Worm (Caenorhabditis elegans) whole organism, L4/young adult: Measurements from ENCODE around the gene F10A3.4.

Experiments
- W03F9.2 ChIP-seq: fragments of 150-350 bp; optimal IDR thresholded peaks from 2 replicates; lab custom pipeline; 2014; ENCODE audit warnings: missing biosample characterization, missing genetic modification characterization
- dao-5 ChIP-seq: sonication (generic microtip); optimal IDR thresholded peaks from 2 replicates; lab custom pipeline; 2016; ENCODE audit warnings: missing genotype, missing genetic modification characterization, moderate library complexity, missing compliant biosample characterization
- him-1 ChIP-seq: sonication (generic microtip); optimal IDR thresholded peaks from 2 replicates; lab custom pipeline; 2016; ENCODE audit warnings: missing genotype, missing genetic modification reagents, missing genetic modification characterization, missing compliant biosample characterization

F10A3.4 gene

DNA sequence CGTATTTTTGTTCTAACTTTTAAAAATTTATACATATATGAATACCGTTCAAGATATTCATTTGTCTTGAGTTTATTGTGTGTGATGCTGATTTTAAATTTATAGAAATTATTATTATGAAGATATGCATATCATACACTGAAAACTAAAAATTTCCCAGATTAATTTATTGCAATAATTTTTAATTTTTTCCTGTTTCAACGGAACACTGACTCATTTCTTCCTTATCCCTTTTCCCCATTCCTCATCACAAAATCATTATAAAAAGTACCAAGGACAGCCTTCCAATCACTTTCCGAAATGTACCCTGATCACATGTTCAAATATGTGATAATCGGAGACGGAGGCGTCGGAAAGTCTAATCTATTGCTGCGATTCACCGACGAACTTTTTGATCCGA, 45.7 kb downstream of the F10A3.4 start, which contains the start of gene rabr-4:
Gene rabr-4, plus strand, starts transcription at position 301 of the 400 bp plus-strand sequence.
- no peak for TF ChIP-seq W03F9.2 (tag; lab: Kevin White, UChicago)
- TF ChIP-seq dao-5 (tag; lab: Kevin White, UChicago): no peak
- no peak for TF ChIP-seq him-1 (tag; lab: Kevin White, UChicago)

DNA sequence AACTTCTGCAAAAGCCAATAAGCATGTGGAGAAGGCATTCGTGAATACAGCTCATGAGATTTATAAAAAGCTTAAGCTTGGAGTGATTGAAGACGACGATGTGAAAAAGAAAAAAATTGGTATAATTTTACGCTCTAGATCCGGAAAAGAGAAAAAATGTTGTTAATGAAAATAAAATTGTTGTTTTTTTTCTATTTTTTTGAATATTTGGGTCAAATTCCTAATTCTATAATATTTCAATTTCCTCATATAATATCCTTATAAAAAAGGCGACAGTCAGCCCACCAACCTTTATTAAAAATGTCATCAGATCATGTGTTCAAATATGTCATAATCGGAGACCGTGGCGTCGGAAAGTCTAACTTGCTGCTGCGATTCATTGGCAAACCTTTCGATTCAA, 46.5 kb downstream of the F10A3.4 start, which contains the start of gene rabr-3:
Gene rabr-3, plus strand, starts transcription at position 301 of the 400 bp plus-strand sequence.
- TF ChIP-seq dao-5 (tag; lab: Kevin White, UChicago) (no peak), W03F9.2 (tag; lab: Kevin White, UChicago) (no peak), him-1 (tag; lab: Kevin White, UChicago) (no peak)

ce11 chrV:16198016-16198415, 49.1 kb downstream of the F10A3.4 start, which contains the start of gene F11A5.5:
TSS of gene F11A5.5 (plus strand) at chrV:16198316.
- TF ChIP-seq him-1 (tag; lab: Kevin White, UChicago) (no peak), W03F9.2 (tag; lab: Kevin White, UChicago) (no peak), dao-5 (tag; lab: Kevin White, UChicago) (no peak)
